Worm (Caenorhabditis elegans): ENCODE data around the gene Y59E9AL.36.
"Not testable (repeated sequence)": the region's sequence is repeated elsewhere in the genome, so short reads cannot be mapped to it uniquely, and the experiment has no call there.

- not testable (repeated sequence) for TF ChIP-seq nhr-77 (tag; optimal IDR thresholded peaks at IDR 0.05); lsy-2 (tag; optimal IDR thresholded peaks at IDR 0.05); unc-55 (GFP tag; optimal IDR thresholded peaks at IDR 0.05); nhr-237 (tag; optimal IDR thresholded peaks at IDR 0.05)
These were observed 46.3 kb downstream of the Y59E9AL.36 start, which contains the start of the genes nspd-3 and C24D10.2 for ce11 chrIV:5162941-5163340.
